Worm (Caenorhabditis elegans): Measurements from ENCODE around the gene F18E9.8.

F18E9.8 gene

DNA sequence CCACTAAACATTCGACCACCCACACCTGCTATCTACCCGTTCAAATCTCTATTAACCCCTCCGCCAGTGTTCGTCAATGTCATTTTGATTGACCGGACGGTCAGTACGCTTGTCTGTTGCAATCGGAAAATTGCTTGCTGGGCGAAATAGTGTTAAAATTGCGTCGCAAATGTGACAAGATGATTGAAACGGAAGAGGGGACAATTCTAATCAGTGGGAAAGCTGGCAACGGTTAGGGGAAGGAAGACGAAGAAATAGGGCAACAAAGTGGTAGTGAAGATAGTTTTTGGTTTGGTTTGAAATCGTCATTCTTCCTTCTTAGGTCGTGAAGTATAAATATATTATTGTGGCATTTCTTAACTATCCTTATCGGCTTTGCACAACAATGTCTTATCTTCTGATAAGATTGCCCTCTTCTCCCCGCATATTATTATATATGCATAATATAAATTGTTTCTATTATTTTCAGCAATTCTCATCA lies 12.9 kb downstream of the F18E9.8 start (continued):
- TF ChIP-seq B0019.2 (GFP tag; conservative IDR thresholded peaks at IDR 0.05), result no peak
- TF ChIP-seq nhr-80 (tag; optimal IDR thresholded peaks at IDR 0.05), result peak; percentile 90
- no peak for TF ChIP-seq F37B4.10 (GFP tag; IDR thresholded peaks at IDR 0.05)
- TF ChIP-seq akir-1 (GFP tag; optimal IDR thresholded peaks at IDR 0.05), result no peak
- TF ChIP-seq ztf-3 (GFP tag; optimal IDR thresholded peaks at IDR 0.05), result no peak
- no peak for TF ChIP-seq madf-6 (GFP tag; IDR thresholded peaks at IDR 0.05)
- peak; percentile 73 for TF ChIP-seq dox-1 (GFP tag; IDR thresholded peaks at IDR 0.05)
- TF ChIP-seq attf-6 (GFP tag; IDR thresholded peaks at IDR 0.05), result no peak
- TF ChIP-seq hlh-26 (GFP tag; conservative IDR thresholded peaks at IDR 0.05), result no peak
- TF ChIP-seq let-607 (tag; optimal IDR thresholded peaks at IDR 0.05), result peak in 1 of 2 experiments; percentile 23
- TF ChIP-seq C06A6.2 (GFP tag; conservative IDR thresholded peaks at IDR 0.05), result no peak
- TF ChIP-seq nfya-2 (GFP tag; IDR thresholded peaks at IDR 0.05), result no peak
- no peak for TF ChIP-seq hmg-20 (GFP tag; IDR thresholded peaks at IDR 0.05)
- TF ChIP-seq cebp-2 (GFP tag; IDR thresholded peaks at IDR 0.05), result no peak
- no peak for TF ChIP-seq F57A8.1 (GFP tag; optimal IDR thresholded peaks at IDR 0.05)
- TF ChIP-seq ztf-28 (GFP tag; IDR thresholded peaks at IDR 0.05), result no peak
- no peak for TF ChIP-seq fkh-3 (tag; optimal IDR thresholded peaks at IDR 0.05)
- no peak for TF ChIP-seq lin-26 (GFP tag; IDR thresholded peaks at IDR 0.05)
- no peak for TF ChIP-seq rpc-1 (optimal IDR thresholded peaks at IDR 0.05)
- TF ChIP-seq rpc-1 (tag; optimal IDR thresholded peaks at IDR 0.05), result no peak

DNA sequence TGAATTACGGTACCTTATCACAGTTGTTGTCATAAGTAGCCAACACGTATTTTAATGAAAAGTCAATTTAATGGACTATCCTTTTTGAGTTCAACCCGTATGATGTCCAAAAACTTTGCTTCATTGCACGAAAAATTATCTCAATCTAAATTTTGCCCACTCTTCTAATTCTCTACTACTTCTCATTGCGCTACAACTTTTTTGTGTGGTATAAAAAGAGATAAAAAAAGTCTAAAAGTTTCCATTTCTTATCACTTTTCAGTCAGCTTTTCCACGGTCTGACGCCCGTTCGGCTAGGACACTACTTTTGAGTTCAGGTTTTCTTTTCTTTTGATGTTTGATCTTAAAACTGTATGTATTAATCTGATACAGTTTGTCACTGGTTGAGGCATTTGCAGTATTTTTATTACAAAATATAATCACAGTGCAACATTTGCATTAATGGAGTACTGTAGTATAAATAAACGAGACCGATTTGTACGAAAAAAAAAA lies 13.5 kb downstream of the F18E9.8 start:
- TF ChIP-seq unc-130 (GFP tag; optimal IDR thresholded peaks at IDR 0.05), result no peak
- TF ChIP-seq Y95B8A.8 (GFP tag; IDR thresholded peaks at IDR 0.05), result no peak
- TF ChIP-seq Y56A3A.18 (GFP tag; IDR thresholded peaks at IDR 0.05), result no peak
- no peak for TF ChIP-seq snpc-4 (GFP tag; optimal IDR thresholded peaks at IDR 0.05)
- TF ChIP-seq snpc-4 (tag; optimal IDR thresholded peaks at IDR 0.05), result no peak
- TF ChIP-seq rcor-1 (GFP tag; IDR thresholded peaks at IDR 0.05), result no peak

DNA sequence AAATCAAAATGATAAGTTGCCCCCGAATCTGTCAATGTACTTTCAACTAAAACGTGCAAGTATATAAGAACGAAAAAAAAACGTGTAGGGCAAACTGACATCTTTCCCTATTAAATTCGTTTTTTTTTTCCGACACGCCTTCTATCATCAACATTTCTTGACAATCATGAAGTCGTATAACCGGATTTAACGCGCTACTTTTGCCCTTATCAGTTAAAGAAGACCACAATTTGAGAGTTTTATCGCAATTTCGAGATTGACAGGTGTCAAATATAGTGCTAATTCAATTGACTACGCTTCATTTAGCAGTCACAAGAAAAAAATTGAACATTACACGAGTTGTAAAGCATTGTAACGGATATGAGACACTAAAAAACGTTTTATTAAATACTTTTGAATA lies 14.2 kb downstream of the F18E9.8 start:
- peak; percentile 20 for TF ChIP-seq tbp1 (GFP tag; optimal IDR thresholded peaks at IDR 0.05)
- TF ChIP-seq F57C9.4 (tag; optimal IDR thresholded peaks at IDR 0.05), result no peak
- TF ChIP-seq ets-4 (GFP tag; optimal IDR thresholded peaks at IDR 0.05), result peak; percentile 99
- TF ChIP-seq pha-4 (tag; optimal IDR thresholded peaks at IDR 0.05), result peak; percentile 12
- TF ChIP-seq Y67H2A.10 (GFP tag; conservative IDR thresholded peaks at IDR 0.05), result no peak
- peak; percentile 24 for TF ChIP-seq atf-7 (tag; optimal IDR thresholded peaks at IDR 0.05)
- peak; percentile 79 for TF ChIP-seq nhr-80 (tag; optimal IDR thresholded peaks at IDR 0.05)
- TF ChIP-seq K12H6.12 (tag; optimal IDR thresholded peaks at IDR 0.05), result no peak
- TF ChIP-seq egl-18 (GFP tag; IDR thresholded peaks at IDR 0.05), result no peak
- TF ChIP-seq efl-1 (GFP tag; optimal IDR thresholded peaks at IDR 0.05), result no peak
- peak; percentile 34 for TF ChIP-seq lin-40 (tag; optimal IDR thresholded peaks at IDR 0.05)
- peak; percentile 89 for TF ChIP-seq unc-62 (GFP tag; optimal IDR thresholded peaks at IDR 0.05)
- TF ChIP-seq F23B12.7 (tag; optimal IDR thresholded peaks at IDR 0.05; ENCODE audit: insufficient read depth), result no peak
- no peak for TF ChIP-seq lir-1 (GFP tag; conservative IDR thresholded peaks at IDR 0.05)
- TF ChIP-seq dox-1 (GFP tag; IDR thresholded peaks at IDR 0.05), result no peak
- peak; percentile 45 to 55 for TF ChIP-seq let-607 (tag; optimal IDR thresholded peaks at IDR 0.05)

All from whole organism, young adult.